Worm (Caenorhabditis elegans) whole organism, young adult: ENCODE measurements around the gene txdc-17.

Experiments
- B0336.3 ChIP-seq: fragments of 200-800 bp; sonication (Bioruptor generic); IDR thresholded peaks from 2 replicates; pipeline ENCODE4 v1.3.6; 2022; ENCODE audit warnings: missing genetic modification characterization, missing compliant biosample characterization
- F10E7.11 ChIP-seq: sonication (generic microtip); optimal IDR thresholded peaks from 2 replicates; lab custom pipeline; 2017; ENCODE audit warnings: mild to moderate bottlenecking, missing genetic modification characterization, moderate library complexity, missing compliant biosample characterization
- F22D6.2 ChIP-seq: sonication (generic microtip); optimal IDR thresholded peaks from 2 replicates; lab custom pipeline; 2016; ENCODE audit warnings: mild to moderate bottlenecking, missing genetic modification characterization, missing compliant biosample characterization
- F49E8.2 ChIP-seq: sonication (generic microtip); optimal IDR thresholded peaks from 3 replicates; lab custom pipeline; 2017; ENCODE audit warnings: missing genetic modification characterization, mild to moderate bottlenecking, missing compliant biosample characterization, antibody characterized with exemption, moderate library complexity; ENCODE audit not compliant: insufficient read depth
- F57C9.4 ChIP-seq: sonication (generic microtip); optimal IDR thresholded peaks from 2 replicates; lab custom pipeline; 2017; ENCODE audit warnings: mild to moderate bottlenecking, missing genetic modification characterization, missing compliant biosample characterization
- K11D2.4 ChIP-seq: fragments of 200-800 bp; sonication (Bioruptor generic); IDR thresholded peaks from 2 replicates; pipeline ENCODE4 v1.3.6; 2022; ENCODE audit warnings: missing genetic modification reagents, missing genetic modification characterization, missing compliant biosample characterization
- K12H6.12 ChIP-seq: fragments of 200-800 bp; sonication (Bioruptor generic); optimal IDR thresholded peaks from 2 replicates; lab custom pipeline; 2018; ENCODE audit warnings: mild to moderate bottlenecking, missing genetic modification characterization, missing compliant biosample characterization
- Y56A3A.18 ChIP-seq: fragments of 200-800 bp; sonication (Bioruptor generic); IDR thresholded peaks from 2 replicates; pipeline ENCODE4 v1.3.6; 2022; ENCODE audit warnings: missing genetic modification reagents, missing genetic modification characterization, missing compliant biosample characterization
- Y67H2A.10 ChIP-seq: fragments of 200-800 bp; sonication (Bioruptor generic); conservative IDR thresholded peaks from 2 replicates; pipeline ENCODE4 v1.3.6; 2022; ENCODE audit warnings: missing genetic modification reagents, missing genetic modification characterization, missing compliant biosample characterization
- Y95B8A.8 ChIP-seq: fragments of 200-800 bp; sonication (Bioruptor generic); IDR thresholded peaks from 2 replicates; pipeline ENCODE4 v1.3.6; 2022; ENCODE audit warnings: missing genetic modification reagents, missing genetic modification characterization, missing compliant biosample characterization
- ama-1 ChIP-seq, 3 experiments: fragments of 150-350 bp in 1 of 3; sonication (generic microtip) in 2 of 3; optimal IDR thresholded peaks; 2 replicates each; lab custom pipeline; 2014 to 2018; ENCODE audit warnings: missing biosample characterization in 2 of 3, missing genetic modification characterization in 2 of 3, missing genetic modification reagents in 2 of 3
- atf-7 ChIP-seq: sonication (generic microtip); optimal IDR thresholded peaks from 2 replicates; lab custom pipeline; 2017; ENCODE audit warnings: mild to moderate bottlenecking, missing genetic modification characterization, missing compliant biosample characterization
- bed-1 ChIP-seq: fragments of 200-800 bp; sonication (Bioruptor generic); IDR thresholded peaks from 2 replicates; pipeline ENCODE4 v1.3.6; 2022; ENCODE audit warnings: missing genetic modification reagents, missing genetic modification characterization, missing compliant biosample characterization
- bed-2 ChIP-seq: fragments of 200-800 bp; sonication (Bioruptor generic); IDR thresholded peaks from 2 replicates; pipeline ENCODE4 v1.3.6; 2022; ENCODE audit warnings: missing genetic modification reagents, missing genetic modification characterization, missing compliant biosample characterization
- ccch-3 ChIP-seq: fragments of 200-800 bp; sonication (Bioruptor generic); optimal IDR thresholded peaks from 2 replicates; lab custom pipeline; 2018; ENCODE audit warnings: mild to moderate bottlenecking, missing genetic modification characterization, missing compliant biosample characterization
- ceh-100 ChIP-seq: fragments of 200-800 bp; sonication (Bioruptor generic); IDR thresholded peaks from 2 replicates; pipeline ENCODE4 v1.3.6; 2022; ENCODE audit warnings: missing genetic modification reagents, missing genetic modification characterization, missing compliant biosample characterization
- die-1 ChIP-seq: sonication (generic microtip); optimal IDR thresholded peaks from 2 replicates; lab custom pipeline; 2016; ENCODE audit warnings: missing genotype, mild to moderate bottlenecking, missing genetic modification characterization, missing compliant biosample characterization
- dpl-1 ChIP-seq: fragments of 150-350 bp; optimal IDR thresholded peaks from 2 replicates; lab custom pipeline; 2014; ENCODE audit warnings: missing biosample characterization, missing genetic modification reagents, missing genetic modification characterization
- efl-1 ChIP-seq: fragments of 150-350 bp; optimal IDR thresholded peaks from 2 replicates; lab custom pipeline; 2014; ENCODE audit warnings: missing biosample characterization, missing genetic modification reagents, missing genetic modification characterization
- egl-44 ChIP-seq: fragments of 200-800 bp; sonication (Bioruptor generic); IDR thresholded peaks from 2 replicates; pipeline ENCODE4 v1.3.6; 2022; ENCODE audit warnings: missing genetic modification reagents, missing genetic modification characterization, missing compliant biosample characterization
- egrh-3 ChIP-seq: fragments of 200-800 bp; sonication (Bioruptor generic); IDR thresholded peaks from 2 replicates; pipeline ENCODE4 v1.3.6; 2022; ENCODE audit warnings: missing genetic modification reagents, missing genetic modification characterization, missing compliant biosample characterization
- ekl-4 ChIP-seq: fragments of 200-800 bp; sonication (Bioruptor generic); IDR thresholded peaks from 2 replicates; pipeline ENCODE4 v1.3.6; 2022; ENCODE audit warnings: missing genetic modification reagents, missing genetic modification characterization, missing compliant biosample characterization
- fkh-3 ChIP-seq: sonication (generic microtip); optimal IDR thresholded peaks from 2 replicates; lab custom pipeline; 2016; ENCODE audit warnings: mild to moderate bottlenecking, missing genetic modification characterization, missing compliant biosample characterization
- gei-17 ChIP-seq: fragments of 200-800 bp; sonication (Bioruptor generic); optimal IDR thresholded peaks from 2 replicates; lab custom pipeline; 2018; ENCODE audit warnings: mild to moderate bottlenecking, missing genetic modification characterization, missing compliant biosample characterization
- him-1 ChIP-seq: sonication (generic microtip); optimal IDR thresholded peaks from 2 replicates; lab custom pipeline; 2016; ENCODE audit warnings: missing genotype, missing genetic modification reagents, missing genetic modification characterization, missing compliant biosample characterization
- hlh-12 ChIP-seq: sonication (generic microtip); optimal IDR thresholded peaks from 2 replicates; lab custom pipeline; 2016; ENCODE audit warnings: missing genetic modification characterization, missing compliant biosample characterization
- hmg-20 ChIP-seq: fragments of 200-800 bp; sonication (Bioruptor generic); IDR thresholded peaks from 2 replicates; pipeline ENCODE4 v1.3.6; 2022; ENCODE audit warnings: missing genetic modification reagents, missing genetic modification characterization, missing compliant biosample characterization
- hrde-1 ChIP-seq: sonication (generic microtip); optimal IDR thresholded peaks from 2 replicates; lab custom pipeline; 2016; ENCODE audit warnings: missing genetic modification characterization, mild to moderate bottlenecking, missing compliant biosample characterization, moderate library complexity, missing genotype, missing genetic modification reagents, borderline replicate concordance
- hsf-1 ChIP-seq: fragments of 200-800 bp; sonication (Bioruptor generic); IDR thresholded peaks from 2 replicates; pipeline ENCODE4 v1.3.6; 2022; ENCODE audit warnings: missing genetic modification reagents, missing genetic modification characterization, missing compliant biosample characterization
- lag-1 ChIP-seq: fragments of 200-800 bp; sonication (Bioruptor generic); IDR thresholded peaks from 2 replicates; pipeline ENCODE4 v1.3.6; 2022; ENCODE audit warnings: missing genetic modification reagents, missing genetic modification characterization, missing compliant biosample characterization
- let-526 ChIP-seq: fragments of 200-800 bp; sonication (Bioruptor generic); IDR thresholded peaks from 2 replicates; pipeline ENCODE4 v1.3.6; 2022; ENCODE audit warnings: missing genetic modification reagents, missing genetic modification characterization, missing compliant biosample characterization
- lin-40 ChIP-seq: sonication (generic microtip); optimal IDR thresholded peaks from 2 replicates; lab custom pipeline; 2016; ENCODE audit warnings: missing genetic modification characterization, mild to moderate bottlenecking, missing compliant biosample characterization, missing genotype, missing genetic modification reagents
- lin-54 ChIP-seq: fragments of 200-800 bp; sonication (Bioruptor generic); optimal IDR thresholded peaks from 2 replicates; lab custom pipeline; 2018; ENCODE audit warnings: mild to moderate bottlenecking, missing genetic modification characterization, missing compliant biosample characterization
- madf-10 ChIP-seq: sonication (generic microtip); optimal IDR thresholded peaks from 2 replicates; lab custom pipeline; 2016; ENCODE audit warnings: mild to moderate bottlenecking, missing genetic modification characterization, missing compliant biosample characterization
- madf-8 ChIP-seq: fragments of 200-800 bp; sonication (Bioruptor generic); conservative IDR thresholded peaks from 2 replicates; pipeline ENCODE4 v1.3.6; 2022; ENCODE audit warnings: missing genetic modification reagents, missing genetic modification characterization, missing compliant biosample characterization
- mcd-1 ChIP-seq: fragments of 200-800 bp; sonication (Bioruptor generic); IDR thresholded peaks from 2 replicates; pipeline ENCODE4 v1.3.6; 2022; ENCODE audit warnings: missing genetic modification reagents, missing genetic modification characterization, missing compliant biosample characterization
- mel-28 ChIP-seq: sonication (generic microtip); optimal IDR thresholded peaks from 2 replicates; lab custom pipeline; 2016; ENCODE audit warnings: borderline replicate concordance, mild to moderate bottlenecking, missing genetic modification characterization, missing compliant biosample characterization
- nfya-1 ChIP-seq: sonication (generic microtip); optimal IDR thresholded peaks from 2 replicates; lab custom pipeline; 2017; ENCODE audit warnings: antibody characterized with exemption, missing compliant biosample characterization, missing genetic modification characterization, borderline replicate concordance; ENCODE audit not compliant: insufficient read depth
- nhr-179 ChIP-seq: sonication (generic microtip); optimal IDR thresholded peaks from 2 replicates; lab custom pipeline; 2016; ENCODE audit warnings: mild to moderate bottlenecking, missing genetic modification characterization, missing compliant biosample characterization
- nhr-27 ChIP-seq: fragments of 200-800 bp; sonication (Bioruptor generic); optimal IDR thresholded peaks from 2 replicates; lab custom pipeline; 2018; ENCODE audit warnings: mild to moderate bottlenecking, missing genetic modification characterization, moderate library complexity, missing compliant biosample characterization
- nhr-90 ChIP-seq: sonication (generic microtip); optimal IDR thresholded peaks from 2 replicates; lab custom pipeline; 2016; ENCODE audit warnings: missing genotype, mild to moderate bottlenecking, missing genetic modification characterization, missing compliant biosample characterization
- sea-2 ChIP-seq: fragments of 200-800 bp; sonication (Bioruptor generic); IDR thresholded peaks from 2 replicates; pipeline ENCODE4 v1.3.6; 2022; ENCODE audit warnings: missing genetic modification characterization, missing compliant biosample characterization
- snpc-1.3 ChIP-seq: sonication (generic microtip); optimal IDR thresholded peaks from 2 replicates; lab custom pipeline; 2017; ENCODE audit warnings: missing genetic modification characterization, mild to moderate bottlenecking, missing compliant biosample characterization, antibody characterized with exemption, moderate library complexity, missing genotype, missing genetic modification reagents; ENCODE audit not compliant: insufficient read depth
- snpc-3.4 ChIP-seq: sonication (generic microtip); optimal IDR thresholded peaks from 2 replicates; lab custom pipeline; 2017; ENCODE audit warnings: missing genetic modification characterization, mild to moderate bottlenecking, missing compliant biosample characterization, antibody characterized with exemption, moderate library complexity, missing genotype, missing genetic modification reagents
- snpc-4 ChIP-seq, 5 experiments: fragments of 150-350 bp in 1 of 5; sonication (generic microtip) in 4 of 5; optimal IDR thresholded peaks; 2 replicates each; lab custom pipeline; 2014 to 2018; ENCODE audit warnings: missing genetic modification characterization in 5 of 5, missing biosample characterization in 3 of 5, antibody characterized with exemption in 2 of 5, mild to moderate bottlenecking in 2 of 5, missing compliant biosample characterization in 2 of 5, missing genotype in 2 of 5, moderate library complexity in 2 of 5, missing genetic modification reagents in 1 of 5
- tbx-9 ChIP-seq: sonication (generic microtip); optimal IDR thresholded peaks from 2 replicates; lab custom pipeline; 2016; ENCODE audit warnings: borderline replicate concordance, missing genetic modification characterization, inconsistent platforms, missing compliant biosample characterization
- xnd-1 ChIP-seq: sonication (generic microtip); optimal IDR thresholded peaks from 2 replicates; lab custom pipeline; 2016; ENCODE audit warnings: missing genotype, missing genetic modification reagents, missing genetic modification characterization, missing compliant biosample characterization

The txdc-17 gene

DNA sequence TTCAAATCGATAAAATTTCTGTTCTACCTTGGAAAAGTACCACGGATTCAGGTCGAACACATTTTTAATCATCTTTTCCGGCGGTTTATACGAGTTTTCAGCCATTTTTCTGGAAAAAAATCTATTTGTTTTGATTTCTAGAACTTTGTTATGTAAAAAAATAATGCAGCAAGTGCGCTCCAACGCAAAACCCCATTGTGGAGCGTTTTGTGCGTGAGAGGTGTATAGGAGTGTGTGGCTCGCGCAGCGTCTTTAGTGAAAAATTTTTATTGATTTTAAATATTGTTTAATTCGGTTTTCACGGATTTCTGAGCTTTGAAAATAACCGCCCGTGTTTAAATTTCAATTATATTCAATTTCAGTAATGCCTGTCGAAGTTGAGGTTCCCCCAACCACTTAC is 48.6 kb upstream of the txdc-17 start, which contains the start of gene Y71H2AM.20 (continued):
- peak; percentile 95 for TF ChIP-seq snpc-1.3 (tag; lab: Kevin White, UChicago)
- TF ChIP-seq ekl-4, result peak; percentile 95
- TF ChIP-seq dpl-1 (GFP tag; lab: Kevin White, UChicago), result peak; percentile 88
- TF ChIP-seq B0336.3 (GFP tag; lab: Robert Waterston, UW), result peak; percentile 69; the same call in 1 of the 2 replicates
- TF ChIP-seq lag-1 (GFP tag; lab: Robert Waterston, UW), result no peak
- TF ChIP-seq hsf-1, result peak; percentile 76; the same call in 1 of the 2 replicates
- peak; percentile 51 for TF ChIP-seq snpc-4 (GFP tag; optimal IDR thresholded peaks at IDR 0.05; lab: Kevin White, UChicago)
- peak; percentile 70 to 90 (median 83) for TF ChIP-seq snpc-4 (tag; optimal IDR thresholded peaks at IDR 0.05; lab: Kevin White, UChicago)
- peak; percentile 39 for TF ChIP-seq F22D6.2 (tag; lab: Kevin White, UChicago)
- peak; percentile 56 for TF ChIP-seq atf-7 (tag; lab: Kevin White, UChicago)
- peak; percentile 94 for TF ChIP-seq lin-54 (GFP tag; lab: Kevin White, UChicago)
- no peak for TF ChIP-seq F57C9.4 (tag; lab: Kevin White, UChicago)
- TF ChIP-seq madf-8, result peak; percentile 79
- no peak for TF ChIP-seq hmg-20 (GFP tag; lab: Robert Waterston, UW)
- peak; percentile 91 for TF ChIP-seq K12H6.12
- no peak for TF ChIP-seq him-1 (tag; lab: Kevin White, UChicago)
- peak; percentile 85 for TF ChIP-seq F49E8.2 (tag; lab: Kevin White, UChicago)
- TF ChIP-seq F10E7.11 (tag; lab: Kevin White, UChicago), result no peak
- TF ChIP-seq lin-40, result peak; percentile 92
- TF ChIP-seq hlh-12 (tag; lab: Kevin White, UChicago), result no peak
- peak; percentile 49 for TF ChIP-seq xnd-1 (tag; lab: Kevin White, UChicago)
- TF ChIP-seq nhr-90 (tag; lab: Kevin White, UChicago), result peak; percentile 84
- peak; percentile 91 for TF ChIP-seq K11D2.4
- no peak for TF ChIP-seq mel-28 (tag; lab: Kevin White, UChicago)
- TF ChIP-seq nhr-27 (tag; lab: Kevin White, UChicago), result no peak
- TF ChIP-seq egrh-3 (GFP tag; lab: Robert Waterston, UW), result 0 out of 2 replicates have a peak, but pooled peaks have one; percentile 21
- peak; percentile 94 for TF ChIP-seq Y95B8A.8 (GFP tag; lab: Robert Waterston, UW)
- TF ChIP-seq egl-44 (GFP tag; lab: Robert Waterston, UW), result peak; percentile 67; the same call in 1 of the 2 replicates
- TF ChIP-seq efl-1, result peak; percentile 86
- no peak for TF ChIP-seq ama-1 (optimal IDR thresholded peaks at IDR 0.05; lab: Kevin White, UChicago)
- no peak for TF ChIP-seq ama-1 (GFP tag; optimal IDR thresholded peaks at IDR 0.05; lab: Kevin White, UChicago)
- TF ChIP-seq tbx-9 (tag; lab: Kevin White, UChicago), result no peak
- no peak for TF ChIP-seq ccch-3

DNA sequence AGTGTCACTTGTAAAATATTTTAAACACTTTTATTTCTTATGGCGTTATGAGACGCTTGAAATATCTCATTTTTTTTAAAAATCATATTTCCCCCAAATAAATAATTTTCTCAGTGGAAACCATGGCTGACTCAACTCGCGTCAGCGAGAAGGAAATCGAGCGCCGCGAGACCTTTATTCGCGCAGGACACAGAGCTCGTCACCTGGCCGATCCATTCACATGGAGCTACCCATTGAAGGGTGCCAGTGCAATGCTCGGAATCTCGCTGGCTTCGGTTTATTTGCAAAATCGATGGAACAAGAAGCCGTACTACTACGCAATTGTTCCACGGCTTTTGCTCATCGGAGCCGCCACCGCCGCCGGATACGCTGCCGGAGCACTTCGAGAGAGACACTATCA is 47.7 kb upstream of the txdc-17 start, which contains the start of gene nduc-2:
Gene nduc-2 (plus strand): TSS at position 113 of the 400 bp plus-strand sequence.
- TF ChIP-seq gei-17 (GFP tag; lab: Kevin White, UChicago) (no peak), die-1 (tag; lab: Kevin White, UChicago) (no peak), let-526 (GFP tag; lab: Robert Waterston, UW) (no peak), ekl-4 (peak; percentile 43; the same call in 1 of the 2 replicates), K11D2.4 (no peak), ceh-100 (GFP tag; lab: Robert Waterston, UW) (0 out of 2 replicates have a peak, but pooled peaks have one; percentile 24), hrde-1 (tag; lab: Kevin White, UChicago) (no peak), sea-2 (GFP tag; lab: Robert Waterston, UW) (no peak), fkh-3 (tag; lab: Kevin White, UChicago) (no peak), Y67H2A.10 (GFP tag; lab: Robert Waterston, UW) (no peak), mcd-1 (GFP tag; lab: Robert Waterston, UW) (peak; percentile 69), madf-10 (no peak), snpc-3.4 (tag; lab: Kevin White, UChicago) (no peak), bed-2 (GFP tag; lab: Robert Waterston, UW) (no peak), bed-1 (GFP tag; lab: Robert Waterston, UW) (no peak), Y56A3A.18 (0 out of 2 replicates have a peak, but pooled peaks have one; percentile 31), nhr-179 (no peak), atf-7 (tag; lab: Kevin White, UChicago) (no peak), nfya-1 (tag; lab: Kevin White, UChicago) (no peak), B0336.3 (GFP tag; lab: Robert Waterston, UW) (peak; percentile 70; the same call in 1 of the 2 replicates)
